Worm (Caenorhabditis elegans) whole organism, L1 larva: ENCODE data around the gene srh-177.
A peak's percentile ranks its signal among the peaks of the same experiment; 100 is the strongest.

Source experiments
- C04F5.9 ChIP-seq: sonication (generic microtip); optimal IDR thresholded peaks from 2 replicates; lab custom pipeline; 2016; ENCODE audit warnings: missing genetic modification characterization, missing compliant biosample characterization
- Y116A8C.19 ChIP-seq: sonication (generic microtip); optimal IDR thresholded peaks from 2 replicates; lab custom pipeline; 2016; ENCODE audit warnings: missing compliant biosample characterization, missing genetic modification characterization, borderline replicate concordance
- alr-1 ChIP-seq: fragments of 200-800 bp; sonication (Bioruptor generic); optimal IDR thresholded peaks from 2 replicates; lab custom pipeline; 2018; ENCODE audit warnings: borderline replicate concordance, mild to moderate bottlenecking, missing genetic modification characterization, missing compliant biosample characterization
- ama-1 ChIP-seq: fragments of 150-350 bp; optimal IDR thresholded peaks from 2 replicates; lab custom pipeline; 2014
- blmp-1 ChIP-seq: fragments of 150-350 bp; optimal IDR thresholded peaks from 2 replicates; lab custom pipeline; 2014; ENCODE audit warnings: missing biosample characterization, missing genetic modification characterization
- ceh-63 ChIP-seq: fragments of 200-800 bp; sonication (Bioruptor generic); optimal IDR thresholded peaks from 2 replicates; lab custom pipeline; 2018; ENCODE audit warnings: mild to moderate bottlenecking, missing genetic modification characterization, missing compliant biosample characterization
- ceh-8 ChIP-seq: fragments of 200-800 bp; sonication (Bioruptor generic); optimal IDR thresholded peaks from 2 replicates; lab custom pipeline; 2018; ENCODE audit warnings: mild to moderate bottlenecking, missing genetic modification characterization, moderate library complexity, missing compliant biosample characterization
- ceh-88 ChIP-seq: fragments of 200-800 bp; sonication (Bioruptor generic); IDR thresholded peaks from 2 replicates; pipeline ENCODE4 v1.3.6; 2022; ENCODE audit warnings: missing genetic modification characterization, missing compliant biosample characterization
- dpl-1 ChIP-seq, 3 experiments: fragments of 150-350 bp in 2 of 3; sonication (generic microtip) in 1 of 3; optimal IDR thresholded peaks; 2 replicates each; lab custom pipeline; 2014 to 2017; ENCODE audit warnings: missing biosample characterization in 3 of 3, missing genetic modification characterization in 3 of 3, missing genetic modification reagents in 3 of 3
- efl-1 ChIP-seq, 4 experiments: fragments of 150-350 bp; optimal IDR thresholded peaks in 3 of 4; peaks in 1 of 4; 1 replicate in 1 of 4; 2 replicates in 3 of 4; lab custom pipeline; 2014; ENCODE audit warnings: missing biosample characterization in 2 of 4, missing genetic modification characterization in 2 of 4, missing genetic modification reagents in 2 of 4
- egl-13 ChIP-seq: sonication (generic microtip); optimal IDR thresholded peaks from 2 replicates; lab custom pipeline; 2016; ENCODE audit warnings: missing genotype, missing genetic modification reagents, missing genetic modification characterization, missing compliant biosample characterization
- elt-2 ChIP-seq: sonication (generic microtip); optimal IDR thresholded peaks from 2 replicates; lab custom pipeline; 2016; ENCODE audit warnings: missing genetic modification characterization, mild to moderate bottlenecking, inconsistent platforms, missing compliant biosample characterization, missing genetic modification reagents
- elt-3 ChIP-seq, 6 experiments: fragments of 150-350 bp in 1 of 6; sonication (generic microtip); optimal IDR thresholded peaks; 2 replicates each; lab custom pipeline; 2017 to 2018; ENCODE audit warnings: missing biosample characterization in 6 of 6, missing genetic modification characterization in 6 of 6, inconsistent platforms in 1 of 6
- fkh-4 ChIP-seq: sonication (generic microtip); optimal IDR thresholded peaks from 2 replicates; lab custom pipeline; 2016; ENCODE audit warnings: missing compliant biosample characterization, missing genetic modification characterization, borderline replicate concordance
- fos-1 ChIP-seq: fragments of 150-350 bp; optimal IDR thresholded peaks from 2 replicates; lab custom pipeline; 2014; ENCODE audit warnings: missing biosample characterization, missing genetic modification characterization
- irx-1 ChIP-seq: sonication (generic microtip); optimal IDR thresholded peaks from 2 replicates; lab custom pipeline; 2016; ENCODE audit warnings: missing genetic modification characterization, missing compliant biosample characterization
- isw-1 ChIP-seq: fragments of 200-800 bp; sonication (Bioruptor generic); IDR thresholded peaks from 2 replicates; pipeline ENCODE4 v1.3.6; 2022; ENCODE audit warnings: missing genetic modification characterization, missing compliant biosample characterization
- lin-14 ChIP-seq: fragments of 200-800 bp; sonication (Bioruptor generic); optimal IDR thresholded peaks from 2 replicates; lab custom pipeline; 2018; ENCODE audit warnings: mild to moderate bottlenecking, missing genetic modification characterization, moderate library complexity, missing compliant biosample characterization
- lin-35 ChIP-seq, 2 experiments: fragments of 150-350 bp; optimal IDR thresholded peaks; 2 replicates each; lab custom pipeline; 2014; ENCODE audit warnings: missing biosample characterization in 2 of 2, missing genetic modification characterization in 2 of 2, missing genetic modification reagents in 2 of 2
- lsy-2 ChIP-seq, 2 experiments: fragments of 150-350 bp; optimal IDR thresholded peaks; 2 replicates each; lab custom pipeline; 2014; ENCODE audit warnings: missing biosample characterization in 2 of 2, missing genetic modification characterization in 2 of 2
- mab-9 ChIP-seq: fragments of 200-800 bp; sonication (Bioruptor generic); IDR thresholded peaks from 2 replicates; pipeline ENCODE4 v1.3.6; 2022; ENCODE audit warnings: missing genetic modification reagents, missing genetic modification characterization, missing compliant biosample characterization
- mdl-1 ChIP-seq, 2 experiments: fragments of 150-350 bp; optimal IDR thresholded peaks; 2 replicates each; lab custom pipeline; 2014 to 2017; ENCODE audit warnings: missing biosample characterization in 2 of 2, missing genetic modification characterization in 2 of 2, inconsistent platforms in 1 of 2
- mef-2 ChIP-seq: fragments of 150-350 bp; optimal IDR thresholded peaks from 2 replicates; lab custom pipeline; 2014; ENCODE audit warnings: missing biosample characterization, missing genetic modification characterization
- nhr-20 ChIP-seq: sonication (generic microtip); optimal IDR thresholded peaks from 2 replicates; lab custom pipeline; 2016; ENCODE audit warnings: mild to moderate bottlenecking, missing genetic modification characterization, missing compliant biosample characterization
- nhr-237 ChIP-seq: fragments of 150-350 bp; optimal IDR thresholded peaks from 2 replicates; lab custom pipeline; 2014; ENCODE audit warnings: missing biosample characterization, missing genetic modification characterization
- nhr-28 ChIP-seq: fragments of 150-350 bp; optimal IDR thresholded peaks from 2 replicates; lab custom pipeline; 2014; ENCODE audit warnings: missing biosample characterization, missing genetic modification characterization
- nhr-71 ChIP-seq: sonication (generic microtip); optimal IDR thresholded peaks from 2 replicates; lab custom pipeline; 2016; ENCODE audit warnings: mild to moderate bottlenecking, missing genetic modification characterization, moderate library complexity, missing compliant biosample characterization
- nhr-76 ChIP-seq: sonication (generic microtip); optimal IDR thresholded peaks from 2 replicates; lab custom pipeline; 2017; ENCODE audit warnings: missing biosample characterization, missing genetic modification characterization
- nhr-77 ChIP-seq: fragments of 150-350 bp; optimal IDR thresholded peaks from 2 replicates; lab custom pipeline; 2014; ENCODE audit warnings: missing biosample characterization, missing genetic modification characterization
- nhr-85 ChIP-seq: sonication (generic microtip); peaks from one replicate; lab custom pipeline; 2016; ENCODE audit warnings: missing genetic modification characterization, inconsistent platforms, missing compliant biosample characterization
- nhr-90 ChIP-seq: sonication (generic microtip); optimal IDR thresholded peaks from 2 replicates; lab custom pipeline; 2016; ENCODE audit warnings: mild to moderate bottlenecking, missing genetic modification characterization, missing compliant biosample characterization; ENCODE audit not compliant: poor library complexity
- pag-3 ChIP-seq: sonication (generic microtip); optimal IDR thresholded peaks from 2 replicates; lab custom pipeline; 2017; ENCODE audit warnings: missing genetic modification characterization, mild to moderate bottlenecking, missing compliant biosample characterization, antibody characterized with exemption, borderline replicate concordance; ENCODE audit not compliant: insufficient read depth
- pax-3 ChIP-seq: fragments of 200-800 bp; sonication (Bioruptor generic); optimal IDR thresholded peaks from 2 replicates; lab custom pipeline; 2018; ENCODE audit warnings: mild to moderate bottlenecking, missing genetic modification characterization, moderate library complexity, missing compliant biosample characterization
- pqm-1 ChIP-seq: sonication (generic microtip); optimal IDR thresholded peaks from 3 replicates; lab custom pipeline; 2017; ENCODE audit warnings: missing biosample characterization, missing genetic modification characterization
- rnt-1 ChIP-seq: sonication (generic microtip); optimal IDR thresholded peaks from 2 replicates; lab custom pipeline; 2016; ENCODE audit warnings: mild to moderate bottlenecking, missing genetic modification characterization, moderate library complexity, missing compliant biosample characterization
- skn-1 ChIP-seq: fragments of 150-350 bp; optimal IDR thresholded peaks from 2 replicates; lab custom pipeline; 2014; ENCODE audit warnings: missing biosample characterization, missing genetic modification characterization
- snu-23 ChIP-seq: sonication (generic microtip); optimal IDR thresholded peaks from 2 replicates; lab custom pipeline; 2016; ENCODE audit warnings: missing genetic modification characterization, missing compliant biosample characterization
- sox-4 ChIP-seq: sonication (generic microtip); optimal IDR thresholded peaks from 2 replicates; lab custom pipeline; 2016; ENCODE audit warnings: missing genetic modification characterization, missing compliant biosample characterization
- swsn-7 ChIP-seq: sonication (generic microtip); optimal IDR thresholded peaks from 2 replicates; lab custom pipeline; 2016; ENCODE audit warnings: missing genetic modification characterization, missing compliant biosample characterization
- unc-30 ChIP-seq: sonication (generic microtip); optimal IDR thresholded peaks from 2 replicates; lab custom pipeline; 2017; ENCODE audit warnings: missing biosample characterization, missing genetic modification characterization
- xbp-1 ChIP-seq: sonication (generic microtip); optimal IDR thresholded peaks from 2 replicates; lab custom pipeline; 2016; ENCODE audit warnings: missing genetic modification characterization, missing compliant biosample characterization
- zag-1 ChIP-seq: fragments of 150-350 bp; optimal IDR thresholded peaks from 2 replicates; lab custom pipeline; 2014; ENCODE audit warnings: missing biosample characterization, missing genetic modification characterization
- ztf-4 ChIP-seq: fragments of 150-350 bp; optimal IDR thresholded peaks from 2 replicates; lab custom pipeline; 2014; ENCODE audit warnings: missing biosample characterization, missing genetic modification characterization

srh-177 gene

DNA sequence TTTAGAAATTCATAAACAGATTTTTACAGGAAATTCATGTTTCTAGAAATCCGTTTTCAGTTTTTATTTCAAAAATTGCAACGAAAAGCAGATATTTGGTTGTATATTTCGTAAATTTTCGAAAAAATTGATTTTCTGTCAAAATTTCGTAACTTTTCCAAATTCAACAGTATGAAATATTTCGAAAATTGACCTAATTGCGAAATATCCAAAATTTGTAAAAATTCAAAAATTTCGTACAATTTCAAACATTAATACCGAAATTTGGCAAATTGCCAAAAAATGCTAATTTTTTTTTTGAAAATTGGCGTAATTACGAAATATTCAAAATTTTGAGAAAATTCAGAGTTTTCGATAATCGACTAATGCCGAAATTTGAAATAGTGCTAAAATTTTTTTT lies 44.9 kb upstream of the srh-177 start:
- TF ChIP-seq isw-1 (no peak), skn-1 (peak; percentile 49)
- TF ChIP-seq, all 84 proteins: peak for 1

DNA sequence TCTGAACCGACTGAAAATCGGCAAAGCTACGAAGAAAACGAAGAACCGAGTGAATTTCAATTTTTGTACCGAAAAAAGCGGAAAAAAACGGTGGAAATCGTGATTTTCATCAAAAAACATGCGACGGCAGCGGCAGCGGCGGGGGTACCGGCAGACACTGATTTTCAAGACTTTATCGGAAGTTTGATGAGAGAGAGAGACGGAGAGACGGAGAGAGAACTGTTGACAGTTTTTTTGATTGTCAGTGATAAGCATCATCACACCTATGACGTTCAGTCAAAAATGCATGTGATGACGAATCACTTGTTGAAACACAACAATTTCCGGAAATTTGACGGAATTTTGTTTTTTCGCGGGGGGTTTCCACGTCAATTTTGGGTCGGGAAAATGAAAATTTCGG lies 44.4 kb upstream of the srh-177 start:
- TF ChIP-seq egl-13 (tag; lab: Kevin White, UChicago): no peak
- TF ChIP-seq ceh-88 (GFP tag; lab: Robert Waterston, UW): no peak
- TF ChIP-seq nhr-28 (tag; lab: Kevin White, UChicago): no peak
- TF ChIP-seq pag-3 (tag; lab: Kevin White, UChicago): no peak
- peak; percentile 70 for TF ChIP-seq elt-2 (tag; lab: Kevin White, UChicago)
- no peak for TF ChIP-seq nhr-76
- TF ChIP-seq efl-1 (optimal IDR thresholded peaks at IDR 0.05; lab: Kevin White, UChicago): no peak
- peak in 1 of 2 experiments; percentile 30 for TF ChIP-seq efl-1 (GFP tag; optimal IDR thresholded peaks at IDR 0.05 in 1 of 2; lab: Kevin White, UChicago)
- peak; percentile 30 for TF ChIP-seq snu-23 (GFP tag; lab: Kevin White, UChicago)
- no peak for TF ChIP-seq mab-9
- TF ChIP-seq zag-1: no peak
- no peak for TF ChIP-seq unc-30 (tag; lab: Kevin White, UChicago)
- peak; percentile 35 for TF ChIP-seq nhr-20 (tag; lab: Kevin White, UChicago)
- no peak for TF ChIP-seq swsn-7 (tag; lab: Kevin White, UChicago)
- no peak for TF ChIP-seq fkh-4 (tag; lab: Kevin White, UChicago)
- no peak for TF ChIP-seq ztf-4 (tag; lab: Kevin White, UChicago)
- peak; percentile 41 for TF ChIP-seq nhr-71
- no peak for TF ChIP-seq mef-2 (tag; lab: Kevin White, UChicago)
- peak; percentile 27 for TF ChIP-seq blmp-1
- peak; percentile 11 for TF ChIP-seq ama-1
- no peak for TF ChIP-seq isw-1
- no peak for TF ChIP-seq nhr-237 (tag; lab: Kevin White, UChicago)
- TF ChIP-seq xbp-1 (tag; lab: Kevin White, UChicago): no peak
- no peak for TF ChIP-seq ceh-63 (GFP tag; lab: Kevin White, UChicago)
- TF ChIP-seq ceh-8 (GFP tag; lab: Kevin White, UChicago): no peak
- no peak for TF ChIP-seq pqm-1 (tag; lab: Kevin White, UChicago)
- no peak for TF ChIP-seq rnt-1
- peak in 1 of 2 experiments; percentile 60 for TF ChIP-seq mdl-1 (tag; optimal IDR thresholded peaks at IDR 0.05; lab: Kevin White, UChicago)
- peak in 1 of 3 experiments; percentile 20 for TF ChIP-seq dpl-1 (GFP tag; optimal IDR thresholded peaks at IDR 0.05; lab: Kevin White, UChicago)
- TF ChIP-seq lin-35 (GFP tag; optimal IDR thresholded peaks at IDR 0.05; lab: Kevin White, UChicago): peak in 1 of 2 experiments; percentile 46
- TF ChIP-seq irx-1 (tag; lab: Kevin White, UChicago): no peak
- peak; percentile 49 for TF ChIP-seq nhr-85
- TF ChIP-seq lsy-2 (tag; optimal IDR thresholded peaks at IDR 0.05; lab: Kevin White, UChicago): no peak
- TF ChIP-seq fos-1 (tag; lab: Kevin White, UChicago): no peak
- no peak for TF ChIP-seq C04F5.9 (tag; lab: Kevin White, UChicago)
- TF ChIP-seq Y116A8C.19 (tag; lab: Kevin White, UChicago): no peak
- TF ChIP-seq alr-1 (tag; lab: Kevin White, UChicago): no peak
- no peak for TF ChIP-seq sox-4
- peak; percentile 40 for TF ChIP-seq lin-14
- no peak for TF ChIP-seq pax-3
- TF ChIP-seq nhr-77 (tag; lab: Kevin White, UChicago): no peak
- peak; percentile 14 for TF ChIP-seq nhr-90 (tag; lab: Kevin White, UChicago)
- TF ChIP-seq elt-3 (tag; optimal IDR thresholded peaks at IDR 0.05; lab: Kevin White, UChicago): peak in 2 of 6 experiments; percentile 7 to 16
- TF ChIP-seq, all 84 proteins: peak for 14
